Fruit fly (Drosophila melanogaster) whole organism, embryonic: ENCODE measurements around the gene CG6511.

Experiments
- Abd-B ChIP-seq: fragments of 200-800 bp; sonication (Bioruptor generic); optimal IDR thresholded peaks from 2 replicates; lab custom pipeline; 2018; ENCODE audit warnings: missing biosample characterization, mild to moderate bottlenecking, missing genetic modification characterization, moderate library complexity
- Atf-2 ChIP-seq: fragments of 200-800 bp; sonication (Bioruptor generic); optimal IDR thresholded peaks from 2 replicates; lab custom pipeline; 2016; ENCODE audit warnings: missing biosample characterization, missing genetic modification characterization
- Awh ChIP-seq: fragments of 200-800 bp; sonication (Bioruptor generic); IDR thresholded peaks from 2 replicates; pipeline ENCODE4, ENCODE4 v1.3.6; 2022; ENCODE audit warnings: missing biosample characterization, missing genetic modification characterization
- Bteb2 ChIP-seq: fragments of 200-800 bp; sonication (Bioruptor generic); optimal IDR thresholded peaks from 2 replicates; lab custom pipeline; 2016; ENCODE audit warnings: missing biosample characterization, missing genetic modification characterization
- CG10431 ChIP-seq: fragments of 200-800 bp; sonication (Bioruptor generic); optimal IDR thresholded peaks from 3 replicates; lab custom pipeline; 2018; ENCODE audit warnings: missing biosample characterization, mild to moderate bottlenecking, missing genetic modification characterization
- CG13775 ChIP-seq: fragments of 200-800 bp; sonication (Bioruptor generic); optimal IDR thresholded peaks from 3 replicates; lab custom pipeline; 2017; ENCODE audit warnings: missing biosample characterization, mild to moderate bottlenecking, missing genetic modification characterization
- CG15011 ChIP-seq: fragments of 200-800 bp; sonication (Bioruptor generic); optimal IDR thresholded peaks from 3 replicates; lab custom pipeline; 2018; ENCODE audit warnings: missing biosample characterization, mild to moderate bottlenecking, missing genetic modification characterization
- CG15073 ChIP-seq: fragments of 200-800 bp; sonication (Bioruptor generic); optimal IDR thresholded peaks from 2 replicates; lab custom pipeline; 2016; ENCODE audit warnings: missing biosample characterization, missing genetic modification characterization
- CG15479 ChIP-seq: fragments of 200-800 bp; sonication (Bioruptor generic); optimal IDR thresholded peaks from 3 replicates; lab custom pipeline; 2019; ENCODE audit warnings: missing biosample characterization, mild to moderate bottlenecking, missing genetic modification characterization, moderate library complexity
- CG15514 ChIP-seq: fragments of 200-800 bp; sonication (Bioruptor generic); optimal IDR thresholded peaks from 3 replicates; lab custom pipeline; 2017; ENCODE audit warnings: missing biosample characterization, missing genetic modification characterization, mild to moderate bottlenecking, moderate library complexity, missing genetic modification reagents
- CG17361 ChIP-seq: fragments of 200-800 bp; sonication (Bioruptor generic); IDR thresholded peaks from 3 replicates; pipeline ENCODE4 v1.3.6; 2022; ENCODE audit warnings: missing biosample characterization, missing genetic modification characterization
- CG31365 ChIP-seq: fragments of 200-800 bp; sonication (Bioruptor generic); optimal IDR thresholded peaks from 2 replicates; lab custom pipeline; 2018; ENCODE audit warnings: missing biosample characterization, mild to moderate bottlenecking, missing genetic modification characterization
- CG33213 ChIP-seq: fragments of 200-800 bp; sonication (Bioruptor generic); optimal IDR thresholded peaks from 3 replicates; lab custom pipeline; 2016; ENCODE audit warnings: missing biosample characterization, missing genetic modification characterization
- CG34376 ChIP-seq: fragments of 200-800 bp; sonication (Bioruptor generic); optimal IDR thresholded peaks from 2 replicates; lab custom pipeline; 2018; ENCODE audit warnings: missing biosample characterization, mild to moderate bottlenecking, missing genetic modification characterization
- CG42726 ChIP-seq: fragments of 200-800 bp; sonication (Bioruptor generic); IDR thresholded peaks from 2 replicates; pipeline ENCODE4 v1.3.6; 2022; ENCODE audit warnings: missing biosample characterization, missing genetic modification characterization; ENCODE audit not compliant: partially characterized antibody
- CG7556 ChIP-seq: fragments of 200-800 bp; sonication (Bioruptor generic); optimal IDR thresholded peaks from 2 replicates; lab custom pipeline; 2017; ENCODE audit warnings: missing biosample characterization, mild to moderate bottlenecking, missing genetic modification characterization
- CG7963 ChIP-seq: fragments of 200-800 bp; sonication (Bioruptor generic); IDR thresholded peaks from 3 replicates; pipeline ENCODE4 v1.3.6; 2022; ENCODE audit warnings: missing biosample characterization, missing genetic modification characterization; ENCODE audit not compliant: partially characterized antibody
- Deaf1 ChIP-seq: fragments of 200-800 bp; optimal IDR thresholded peaks from 3 replicates; lab custom pipeline; 2019; ENCODE audit warnings: missing biosample characterization, mild to moderate bottlenecking, missing genetic modification characterization, moderate library complexity
- Elba2 ChIP-seq: fragments of 200-800 bp; sonication (Bioruptor generic); optimal IDR thresholded peaks from 3 replicates; lab custom pipeline; 2016; ENCODE audit warnings: missing biosample characterization, missing genetic modification characterization
- Hey ChIP-seq: fragments of 200-800 bp; sonication (Bioruptor generic); optimal IDR thresholded peaks from 3 replicates; lab custom pipeline; 2018; ENCODE audit warnings: missing biosample characterization, mild to moderate bottlenecking, missing genetic modification characterization
- HmgZ ChIP-seq: fragments of 200-800 bp; sonication (Bioruptor generic); optimal IDR thresholded peaks from 2 replicates; lab custom pipeline; 2018; ENCODE audit warnings: missing biosample characterization, mild to moderate bottlenecking, missing genetic modification characterization
- Hr51 ChIP-seq, 2 experiments: fragments of 200-800 bp; sonication (Bioruptor generic); optimal IDR thresholded peaks; 2 replicates in 1 of 2; 3 replicates in 1 of 2; lab custom pipeline; 2016 to 2018; ENCODE audit warnings: missing biosample characterization in 2 of 2, missing genetic modification characterization in 2 of 2, mild to moderate bottlenecking in 1 of 2, moderate library complexity in 1 of 2
- Myb ChIP-seq: fragments of 200-800 bp; sonication (Bioruptor generic); optimal IDR thresholded peaks from 2 replicates; lab custom pipeline; 2016; ENCODE audit warnings: missing biosample characterization, missing genetic modification characterization
- NC2β ChIP-seq: fragments of 200-800 bp; sonication (Bioruptor generic); optimal IDR thresholded peaks from 2 replicates; lab custom pipeline; 2016; ENCODE audit warnings: missing biosample characterization, missing genetic modification characterization
- Nf-YA ChIP-seq: fragments of 200-800 bp; sonication (Bioruptor generic); IDR thresholded peaks from 2 replicates; pipeline ENCODE4 v1.3.6; 2022; ENCODE audit warnings: missing biosample characterization, missing genetic modification characterization
- Nf-YB ChIP-seq: fragments of 200-800 bp; sonication (Bioruptor generic); optimal IDR thresholded peaks from 3 replicates; lab custom pipeline; 2019; ENCODE audit warnings: missing biosample characterization, mild to moderate bottlenecking, missing genetic modification characterization, moderate library complexity
- Nf-YC ChIP-seq: fragments of 200-800 bp; optimal IDR thresholded peaks from 3 replicates; lab custom pipeline; 2019; ENCODE audit warnings: missing biosample characterization, mild to moderate bottlenecking, missing genetic modification characterization, moderate library complexity
- Oli ChIP-seq: fragments of 200-800 bp; sonication (Bioruptor generic); optimal IDR thresholded peaks from 2 replicates; lab custom pipeline; 2018; ENCODE audit warnings: missing biosample characterization, mild to moderate bottlenecking, missing genetic modification characterization, moderate library complexity
- Side ChIP-seq: fragments of 200-800 bp; sonication (Bioruptor generic); optimal IDR thresholded peaks from 2 replicates; lab custom pipeline; 2016; ENCODE audit warnings: missing biosample characterization, missing genetic modification characterization
- Six4 ChIP-seq: fragments of 200-800 bp; sonication (Bioruptor generic); optimal IDR thresholded peaks from 2 replicates; lab custom pipeline; 2016; ENCODE audit warnings: missing biosample characterization, missing genetic modification characterization
- Sox102F ChIP-seq: fragments of 200-800 bp; sonication (Bioruptor generic); optimal IDR thresholded peaks from 2 replicates; lab custom pipeline; 2018; ENCODE audit warnings: missing biosample characterization, mild to moderate bottlenecking, missing genetic modification characterization, moderate library complexity
- Vsx1 ChIP-seq: fragments of 200-800 bp; sonication (Bioruptor generic); optimal IDR thresholded peaks from 2 replicates; lab custom pipeline; 2017; ENCODE audit warnings: missing biosample characterization, mild to moderate bottlenecking, missing genetic modification characterization, missing genetic modification reagents
- bigmax ChIP-seq: fragments of 200-800 bp; sonication (Bioruptor generic); optimal IDR thresholded peaks from 2 replicates; lab custom pipeline; 2018; ENCODE audit warnings: missing biosample characterization, mild to moderate bottlenecking, missing genetic modification characterization
- chinmo ChIP-seq: fragments of 200-800 bp; sonication (Bioruptor generic); IDR thresholded peaks from 4 replicates; pipeline ENCODE4 v1.3.6; 2022; ENCODE audit warnings: missing biosample characterization, missing genetic modification characterization; ENCODE audit not compliant: partially characterized antibody
- chm ChIP-seq: fragments of 200-800 bp; sonication (Bioruptor generic); IDR thresholded peaks from 2 replicates; pipeline ENCODE4 v1.3.6; 2022; ENCODE audit warnings: missing biosample characterization, missing genetic modification characterization
- dimm ChIP-seq: fragments of 200-800 bp; sonication (Bioruptor generic); IDR thresholded peaks from 2 replicates; pipeline ENCODE4 v1.3.6; 2022; ENCODE audit warnings: missing biosample characterization, missing genetic modification characterization
- dmrt11E ChIP-seq: fragments of 200-800 bp; sonication (Bioruptor generic); optimal IDR thresholded peaks from 3 replicates; lab custom pipeline; 2018; ENCODE audit warnings: missing biosample characterization, mild to moderate bottlenecking, missing genetic modification characterization, moderate library complexity
- grau ChIP-seq: fragments of 200-800 bp; optimal IDR thresholded peaks from 3 replicates; lab custom pipeline; 2019; ENCODE audit warnings: missing biosample characterization, mild to moderate bottlenecking, missing genetic modification characterization, moderate library complexity
- gsb ChIP-seq: fragments of 200-800 bp; sonication (Bioruptor generic); IDR thresholded peaks from 2 replicates; pipeline ENCODE4 v1.3.6; 2022; ENCODE audit warnings: missing biosample characterization, missing genetic modification characterization
- insv ChIP-seq, 2 experiments: fragments of 200-800 bp; sonication (Bioruptor generic); optimal IDR thresholded peaks; 3 replicates each; lab custom pipeline; 2016 to 2018; ENCODE audit warnings: missing biosample characterization in 2 of 2, missing genetic modification characterization in 2 of 2
- jing ChIP-seq: fragments of 200-800 bp; sonication (Bioruptor generic); optimal IDR thresholded peaks from 2 replicates; lab custom pipeline; 2018; ENCODE audit warnings: missing biosample characterization, mild to moderate bottlenecking, missing genetic modification characterization
- mirr ChIP-seq: fragments of 200-800 bp; sonication (Bioruptor generic); optimal IDR thresholded peaks from 3 replicates; lab custom pipeline; 2018; ENCODE audit warnings: missing biosample characterization, mild to moderate bottlenecking, missing genetic modification characterization
- nmo ChIP-seq: fragments of 200-800 bp; sonication (Bioruptor generic); optimal IDR thresholded peaks from 2 replicates; lab custom pipeline; 2018; ENCODE audit warnings: missing biosample characterization, mild to moderate bottlenecking, missing genetic modification characterization, moderate library complexity
- nom ChIP-seq: fragments of 200-800 bp; sonication (Bioruptor generic); optimal IDR thresholded peaks from 2 replicates; lab custom pipeline; 2017; ENCODE audit warnings: missing biosample characterization, missing genetic modification characterization, mild to moderate bottlenecking, moderate library complexity, missing genetic modification reagents
- oc ChIP-seq: fragments of 200-800 bp; sonication (Bioruptor generic); optimal IDR thresholded peaks from 2 replicates; lab custom pipeline; 2018; ENCODE audit warnings: missing biosample characterization, mild to moderate bottlenecking, missing genetic modification characterization, moderate library complexity
- pzg ChIP-seq: fragments of 200-800 bp; sonication (Bioruptor generic); optimal IDR thresholded peaks from 3 replicates; lab custom pipeline; 2018; ENCODE audit warnings: missing biosample characterization, mild to moderate bottlenecking, missing genetic modification characterization, moderate library complexity
- salm ChIP-seq: fragments of 200-800 bp; sonication (Bioruptor generic); optimal IDR thresholded peaks from 2 replicates; lab custom pipeline; 2018; ENCODE audit warnings: missing biosample characterization, mild to moderate bottlenecking, missing genetic modification characterization
- sqz ChIP-seq: fragments of 200-800 bp; sonication (Bioruptor generic); optimal IDR thresholded peaks from 3 replicates; lab custom pipeline; 2018; ENCODE audit warnings: missing biosample characterization, mild to moderate bottlenecking, missing genetic modification characterization
- stwl ChIP-seq: fragments of 200-800 bp; sonication (Bioruptor generic); optimal IDR thresholded peaks from 3 replicates; lab custom pipeline; 2018; ENCODE audit warnings: missing biosample characterization, mild to moderate bottlenecking, missing genetic modification characterization, moderate library complexity
- z ChIP-seq: fragments of 200-800 bp; sonication (Bioruptor generic); IDR thresholded peaks from 3 replicates; pipeline ENCODE4 v1.3.6; 2022; ENCODE audit warnings: missing biosample characterization, missing genetic modification characterization

The CG6511 gene

DNA sequence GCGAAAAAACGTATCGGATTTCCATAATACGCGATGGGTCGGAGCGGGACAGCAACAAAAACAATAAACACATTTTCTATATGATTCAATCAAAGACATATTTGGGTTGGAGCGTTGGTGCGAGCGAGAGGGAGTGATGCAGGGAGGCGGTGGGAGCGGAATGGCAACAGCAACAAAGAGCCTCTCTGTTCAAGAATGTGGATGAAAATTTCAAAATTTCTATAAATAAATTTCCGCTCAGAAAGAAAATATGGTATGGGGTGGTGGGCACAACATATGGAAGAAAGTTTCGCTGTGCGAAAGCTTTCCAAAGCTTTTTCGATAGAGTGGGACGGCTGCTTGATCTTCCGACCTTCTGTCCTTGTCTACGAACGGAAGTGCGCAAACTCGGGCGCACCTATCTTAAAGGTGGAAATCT is 19.9 kb downstream of the CG6511 start (continued):
- TF ChIP-seq CG15479 (GFP tag; lab: Kevin White, UChicago) (no peak), Abd-B (GFP tag; lab: Kevin White, UChicago) (no peak), Atf-2 (GFP tag; lab: Kevin White, UChicago) (no peak), CG7556 (GFP tag; lab: Kevin White, UChicago) (no peak), CG13775 (GFP tag; lab: Kevin White, UChicago) (no peak), CG15073 (GFP tag; lab: Kevin White, UChicago) (no peak), CG34376 (GFP tag; lab: Kevin White, UChicago) (peak; percentile 40), jing (GFP tag; lab: Kevin White, UChicago) (no peak), Hr51 (GFP tag; optimal IDR thresholded peaks at IDR 0.05; lab: Kevin White, UChicago) (no peak), nmo (GFP tag; lab: Kevin White, UChicago) (peak; percentile 43), chm (GFP tag; lab: Robert Waterston, UW) (no peak), Vsx1 (no peak), mirr (no peak), stwl (no peak), Side (GFP tag; lab: Kevin White, UChicago) (peak; percentile 15), Six4 (GFP tag; lab: Kevin White, UChicago) (no peak), Elba2 (GFP tag; lab: Kevin White, UChicago) (no peak), CG42726 (GFP tag; lab: Robert Waterston, UW) (no peak), HmgZ (tag; lab: Kevin White, UChicago) (no peak), CG33213 (GFP tag; lab: Kevin White, UChicago) (no peak), nom (GFP tag; lab: Kevin White, UChicago) (no peak), gsb (GFP tag; lab: Robert Waterston, UW) (no peak), z (GFP tag; lab: Robert Waterston, UW) (peak; percentile 77), Nf-YA (GFP tag; lab: Robert Waterston, UW) (no peak), Hey (tag; lab: Kevin White, UChicago) (no peak), CG15011 (GFP tag; lab: Kevin White, UChicago) (peak; percentile 17), bigmax (no peak), CG7963 (GFP tag; lab: Robert Waterston, UW) (no peak), oc (tag; lab: Kevin White, UChicago) (no peak), Nf-YB (GFP tag; lab: Kevin White, UChicago) (no peak), salm (tag; lab: Kevin White, UChicago) (no peak), grau (peak; percentile 28), Awh (GFP tag; lab: Robert Waterston, UW) (no peak), CG15514 (GFP tag; lab: Kevin White, UChicago) (peak; percentile 13), pzg (no peak), Nf-YC (no peak), chinmo (GFP tag; lab: Robert Waterston, UW) (0 out of 4 replicates have a peak, but pooled peaks have one; percentile 25), dimm (GFP tag; lab: Robert Waterston, UW) (no peak), NC2β (GFP tag; lab: Kevin White, UChicago) (no peak), sqz (GFP tag; lab: Kevin White, UChicago) (no peak), insv (GFP tag; optimal IDR thresholded peaks at IDR 0.05; lab: Kevin White, UChicago) (no peak), CG10431 (no peak), Deaf1 (tag; lab: Kevin White, UChicago) (peak; percentile 30), Bteb2 (GFP tag; lab: Kevin White, UChicago) (no peak), CG31365 (tag; lab: Kevin White, UChicago) (no peak), dmrt11E (tag; lab: Kevin White, UChicago) (no peak), CG17361 (GFP tag; lab: Robert Waterston, UW) (no peak), Oli (tag; lab: Kevin White, UChicago) (peak; percentile 21), Myb (GFP tag; lab: Kevin White, UChicago) (no peak), Sox102F (no peak)
